Fruit fly (Drosophila melanogaster) whole organism, embryonic: ENCODE results near the gene CG31344.
A peak's percentile ranks its signal among the peaks of the same experiment; 100 is the strongest.

Experiments used
- Aef1 ChIP-seq: fragments of 200-800 bp; sonication (Bioruptor generic); IDR thresholded peaks from 3 replicates; pipeline ENCODE4 v1.3.6; 2022; ENCODE audit warnings: missing biosample characterization, missing genetic modification characterization
- Atf-2 ChIP-seq: fragments of 200-800 bp; sonication (Bioruptor generic); optimal IDR thresholded peaks from 2 replicates; lab custom pipeline; 2016; ENCODE audit warnings: missing biosample characterization, missing genetic modification characterization
- B-H2 ChIP-seq: fragments of 200-800 bp; sonication (Bioruptor generic); optimal IDR thresholded peaks from 2 replicates; lab custom pipeline; 2018; ENCODE audit warnings: missing biosample characterization, mild to moderate bottlenecking, missing genetic modification characterization
- CG11504 ChIP-seq: fragments of 200-800 bp; sonication (Bioruptor generic); optimal IDR thresholded peaks from 3 replicates; lab custom pipeline; 2019; ENCODE audit warnings: missing biosample characterization, mild to moderate bottlenecking, missing genetic modification characterization, moderate library complexity
- CG12942 ChIP-seq: fragments of 200-800 bp; sonication (Bioruptor generic); optimal IDR thresholded peaks from 3 replicates; lab custom pipeline; 2016; ENCODE audit warnings: missing biosample characterization, missing genetic modification characterization
- CG13624 ChIP-seq: fragments of 200-800 bp; sonication (Bioruptor generic); optimal IDR thresholded peaks from 2 replicates; lab custom pipeline; 2016; ENCODE audit warnings: missing biosample characterization, missing genetic modification characterization
- CG14965 ChIP-seq: fragments of 200-800 bp; sonication (Bioruptor generic); optimal IDR thresholded peaks from 2 replicates; lab custom pipeline; 2016; ENCODE audit warnings: missing biosample characterization, missing genetic modification characterization, borderline replicate concordance
- CG15269 ChIP-seq: fragments of 200-800 bp; sonication (Bioruptor generic); optimal IDR thresholded peaks from 2 replicates; lab custom pipeline; 2018; ENCODE audit warnings: missing biosample characterization, mild to moderate bottlenecking, missing genetic modification characterization, moderate library complexity
- CG16815 ChIP-seq: fragments of 200-800 bp; sonication (Bioruptor generic); optimal IDR thresholded peaks from 3 replicates; lab custom pipeline; 2017; ENCODE audit warnings: missing biosample characterization, mild to moderate bottlenecking, missing genetic modification characterization
- CG17568 ChIP-seq: fragments of 200-800 bp; sonication (Bioruptor generic); optimal IDR thresholded peaks from 2 replicates; lab custom pipeline; 2018; ENCODE audit warnings: missing biosample characterization, mild to moderate bottlenecking, missing genetic modification characterization, moderate library complexity
- CG18262 ChIP-seq: fragments of 200-800 bp; optimal IDR thresholded peaks from 3 replicates; lab custom pipeline; 2019; ENCODE audit warnings: missing biosample characterization, mild to moderate bottlenecking, missing genetic modification characterization, moderate library complexity
- CG2712 ChIP-seq: fragments of 200-800 bp; optimal IDR thresholded peaks from 3 replicates; lab custom pipeline; 2019; ENCODE audit warnings: missing biosample characterization, mild to moderate bottlenecking, missing genetic modification characterization, moderate library complexity
- CG32767 ChIP-seq: fragments of 200-800 bp; sonication (Bioruptor generic); IDR thresholded peaks from 2 replicates; pipeline ENCODE4 v1.3.6; 2022; ENCODE audit warnings: missing biosample characterization, missing genetic modification characterization
- CG33557 ChIP-seq: fragments of 200-800 bp; sonication (Bioruptor generic); optimal IDR thresholded peaks from 2 replicates; lab custom pipeline; 2019; ENCODE audit warnings: missing biosample characterization, mild to moderate bottlenecking, missing genetic modification characterization, moderate library complexity
- CG3995 ChIP-seq: fragments of 200-800 bp; sonication (Bioruptor generic); optimal IDR thresholded peaks from 3 replicates; lab custom pipeline; 2016; ENCODE audit warnings: missing biosample characterization, missing genetic modification characterization
- CG6654 ChIP-seq: fragments of 200-800 bp; sonication (Bioruptor generic); optimal IDR thresholded peaks from 2 replicates; lab custom pipeline; 2017; ENCODE audit warnings: missing biosample characterization, mild to moderate bottlenecking, missing genetic modification characterization
- CG6854 ChIP-seq: fragments of 200-800 bp; sonication (Bioruptor generic); optimal IDR thresholded peaks from 3 replicates; lab custom pipeline; 2017; ENCODE audit warnings: missing biosample characterization, mild to moderate bottlenecking, missing genetic modification characterization
- CG7745 ChIP-seq: fragments of 200-800 bp; sonication (Bioruptor generic); optimal IDR thresholded peaks from 2 replicates; lab custom pipeline; 2018; ENCODE audit warnings: missing biosample characterization, mild to moderate bottlenecking, missing genetic modification characterization, moderate library complexity
- CG9797 ChIP-seq: fragments of 200-800 bp; sonication (Bioruptor generic); optimal IDR thresholded peaks from 3 replicates; lab custom pipeline; 2018; ENCODE audit warnings: missing biosample characterization, mild to moderate bottlenecking, missing genetic modification characterization
- CHES-1-like ChIP-seq: fragments of 200-800 bp; sonication (Bioruptor generic); optimal IDR thresholded peaks from 2 replicates; lab custom pipeline; 2016; ENCODE audit warnings: missing biosample characterization, missing genetic modification characterization
- D19A ChIP-seq: fragments of 200-800 bp; optimal IDR thresholded peaks from 3 replicates; lab custom pipeline; 2019; ENCODE audit warnings: missing biosample characterization, mild to moderate bottlenecking, missing genetic modification characterization, moderate library complexity
- Doc3 ChIP-seq: fragments of 200-800 bp; sonication (Bioruptor generic); IDR thresholded peaks from 3 replicates; pipeline ENCODE4 v1.3.6; 2022; ENCODE audit warnings: missing biosample characterization, missing genetic modification characterization; ENCODE audit not compliant: partially characterized antibody
- Dp ChIP-seq: fragments of 200-800 bp; sonication (Bioruptor generic); optimal IDR thresholded peaks from 2 replicates; lab custom pipeline; 2018; ENCODE audit warnings: missing biosample characterization, mild to moderate bottlenecking, missing genetic modification characterization, moderate library complexity
- Elba2 ChIP-seq: fragments of 200-800 bp; sonication (Bioruptor generic); optimal IDR thresholded peaks from 3 replicates; lab custom pipeline; 2016; ENCODE audit warnings: missing biosample characterization, missing genetic modification characterization
- H2.0 ChIP-seq: fragments of 200-800 bp; sonication (Bioruptor generic); IDR thresholded peaks from 2 replicates; pipeline ENCODE4 v1.3.6; 2022; ENCODE audit warnings: missing biosample characterization, missing genetic modification characterization
- Lhr ChIP-seq: fragments of 200-800 bp; sonication (Bioruptor generic); optimal IDR thresholded peaks from 3 replicates; lab custom pipeline; 2017; ENCODE audit warnings: mild to moderate bottlenecking, missing biosample characterization, missing genetic modification reagents, missing genetic modification characterization
- NC2α ChIP-seq: fragments of 200-800 bp; sonication (Bioruptor generic); optimal IDR thresholded peaks from 2 replicates; lab custom pipeline; 2016; ENCODE audit warnings: missing biosample characterization, missing genetic modification characterization
- NfI ChIP-seq: fragments of 200-800 bp; sonication (Bioruptor generic); optimal IDR thresholded peaks from 3 replicates; lab custom pipeline; 2018; ENCODE audit warnings: missing biosample characterization, mild to moderate bottlenecking, missing genetic modification characterization, moderate library complexity
- Oaz ChIP-seq: fragments of 200-800 bp; sonication (Bioruptor generic); IDR thresholded peaks from 2 replicates; pipeline ENCODE4 v1.3.6; 2022; ENCODE audit warnings: missing biosample characterization, missing genetic modification characterization
- PHDP ChIP-seq: fragments of 200-800 bp; sonication (Bioruptor generic); optimal IDR thresholded peaks from 3 replicates; lab custom pipeline; 2018; ENCODE audit warnings: missing biosample characterization, mild to moderate bottlenecking, missing genetic modification characterization, moderate library complexity
- Side ChIP-seq: fragments of 200-800 bp; sonication (Bioruptor generic); optimal IDR thresholded peaks from 2 replicates; lab custom pipeline; 2016; ENCODE audit warnings: missing biosample characterization, missing genetic modification characterization
- Sry-δ ChIP-seq: fragments of 200-800 bp; sonication (Bioruptor generic); optimal IDR thresholded peaks from 2 replicates; lab custom pipeline; 2016; ENCODE audit warnings: missing biosample characterization, missing genetic modification characterization
- ab ChIP-seq: fragments of 200-800 bp; sonication (Bioruptor generic); optimal IDR thresholded peaks from 2 replicates; lab custom pipeline; 2016; ENCODE audit warnings: missing biosample characterization, missing genetic modification characterization
- cato ChIP-seq: fragments of 200-800 bp; sonication (Bioruptor generic); optimal IDR thresholded peaks from 2 replicates; lab custom pipeline; 2016; ENCODE audit warnings: missing biosample characterization, missing genetic modification characterization, borderline replicate concordance
- cg ChIP-seq: fragments of 200-800 bp; sonication (Bioruptor generic); optimal IDR thresholded peaks from 3 replicates; lab custom pipeline; 2019; ENCODE audit warnings: missing biosample characterization, mild to moderate bottlenecking, missing genetic modification characterization, moderate library complexity
- corto ChIP-seq: fragments of 200-800 bp; sonication (Bioruptor generic); optimal IDR thresholded peaks from 2 replicates; lab custom pipeline; 2016; ENCODE audit warnings: missing biosample characterization, mild to moderate bottlenecking, missing genetic modification characterization, moderate library complexity
- ftz-f1 ChIP-seq: fragments of 200-800 bp; sonication (Bioruptor generic); optimal IDR thresholded peaks from 2 replicates; lab custom pipeline; 2016; ENCODE audit warnings: missing biosample characterization, missing genetic modification characterization
- fu2 ChIP-seq: fragments of 200-800 bp; sonication (Bioruptor generic); optimal IDR thresholded peaks from 2 replicates; lab custom pipeline; 2016; ENCODE audit warnings: missing biosample characterization, missing genetic modification characterization
- hbn ChIP-seq: fragments of 200-800 bp; sonication (Bioruptor generic); IDR thresholded peaks from 2 replicates; pipeline ENCODE4 v1.3.6; 2022; ENCODE audit warnings: missing biosample characterization, missing genetic modification characterization; ENCODE audit not compliant: partially characterized antibody
- ken ChIP-seq: fragments of 200-800 bp; sonication (Bioruptor generic); IDR thresholded peaks from 3 replicates; pipeline ENCODE4 v1.3.6; 2022; ENCODE audit warnings: missing biosample characterization, missing genetic modification characterization
- nmo ChIP-seq: fragments of 200-800 bp; sonication (Bioruptor generic); optimal IDR thresholded peaks from 2 replicates; lab custom pipeline; 2018; ENCODE audit warnings: missing biosample characterization, mild to moderate bottlenecking, missing genetic modification characterization, moderate library complexity
- otp ChIP-seq: fragments of 200-800 bp; sonication (Bioruptor generic); IDR thresholded peaks from 3 replicates; pipeline ENCODE4, ENCODE4 v1.3.6; 2022; ENCODE audit warnings: missing biosample characterization, missing genetic modification characterization
- phol ChIP-seq: fragments of 200-800 bp; sonication (Bioruptor generic); optimal IDR thresholded peaks from 3 replicates; lab custom pipeline; 2018; ENCODE audit warnings: missing biosample characterization, mild to moderate bottlenecking, missing genetic modification characterization, moderate library complexity
- sim ChIP-seq: fragments of 200-800 bp; sonication (Bioruptor generic); IDR thresholded peaks from 2 replicates; pipeline ENCODE4 v1.3.6; 2022; ENCODE audit warnings: missing biosample characterization, missing genetic modification characterization
- sima ChIP-seq: fragments of 200-800 bp; sonication (Bioruptor generic); optimal IDR thresholded peaks from 2 replicates; lab custom pipeline; 2016; ENCODE audit warnings: missing biosample characterization, missing genetic modification characterization
- slp2 ChIP-seq: fragments of 200-800 bp; sonication (Bioruptor generic); optimal IDR thresholded peaks from 2 replicates; lab custom pipeline; 2016; ENCODE audit warnings: missing biosample characterization, missing genetic modification characterization
- sob ChIP-seq: fragments of 200-800 bp; sonication (Bioruptor generic); IDR thresholded peaks from 2 replicates; pipeline ENCODE4 v1.3.6; 2022; ENCODE audit warnings: missing biosample characterization, missing genetic modification characterization
- sqz ChIP-seq: fragments of 200-800 bp; sonication (Bioruptor generic); optimal IDR thresholded peaks from 3 replicates; lab custom pipeline; 2018; ENCODE audit warnings: missing biosample characterization, mild to moderate bottlenecking, missing genetic modification characterization
- tna ChIP-seq: fragments of 200-800 bp; sonication (Bioruptor generic); IDR thresholded peaks from 2 replicates; pipeline ENCODE4 v1.3.6; 2022; ENCODE audit warnings: missing biosample characterization, missing genetic modification characterization; ENCODE audit not compliant: partially characterized antibody
- trem ChIP-seq: fragments of 200-800 bp; optimal IDR thresholded peaks from 3 replicates; lab custom pipeline; 2019; ENCODE audit warnings: missing biosample characterization, mild to moderate bottlenecking, missing genetic modification characterization, moderate library complexity
- vfl ChIP-seq: fragments of 200-800 bp; sonication (Bioruptor generic); optimal IDR thresholded peaks from 2 replicates; lab custom pipeline; 2016; ENCODE audit warnings: missing biosample characterization, missing genetic modification characterization
- wor ChIP-seq: fragments of 200-800 bp; sonication (Bioruptor generic); IDR thresholded peaks from 2 replicates; pipeline ENCODE4 v1.3.6; 2022; ENCODE audit warnings: missing biosample characterization, missing genetic modification characterization
- zfh2 ChIP-seq: fragments of 200-800 bp; sonication (Bioruptor generic); optimal IDR thresholded peaks from 2 replicates; lab custom pipeline; 2016; ENCODE audit warnings: missing biosample characterization, missing genetic modification characterization

Gene CG31344

dm6 chr3R:15250454-15250853 is 25.3 kb upstream of the CG31344 start (continued):
- no peak for TF ChIP-seq Lhr
- no peak for TF ChIP-seq nmo
- TF ChIP-seq cato (GFP tag; lab: Kevin White, UChicago): no peak
- TF ChIP-seq CG15269: no peak
- TF ChIP-seq vfl: no peak
- TF ChIP-seq B-H2 (GFP tag; lab: Kevin White, UChicago): no peak
- no peak for TF ChIP-seq Doc3 (GFP tag; lab: Robert Waterston, UW)
- no peak for TF ChIP-seq CG3995 (GFP tag; lab: Kevin White, UChicago)
- TF ChIP-seq D19A (tag; lab: Kevin White, UChicago): no peak
- TF ChIP-seq corto: no peak
- peak; percentile 52; the same call in 1 of the 2 replicates for TF ChIP-seq CG32767
- TF ChIP-seq CG16815 (GFP tag; lab: Kevin White, UChicago): peak; percentile 28
- peak; percentile 66; the same call in 2 of the 3 replicates for TF ChIP-seq Aef1 (GFP tag; lab: Robert Waterston, UW)
- TF ChIP-seq slp2 (GFP tag; lab: Kevin White, UChicago): no peak
- TF ChIP-seq zfh2 (GFP tag; lab: Kevin White, UChicago): peak; percentile 32
- no peak for TF ChIP-seq CHES-1-like (GFP tag; lab: Kevin White, UChicago)
- TF ChIP-seq Atf-2 (GFP tag; lab: Kevin White, UChicago): no peak
- no peak for TF ChIP-seq ab (GFP tag; lab: Kevin White, UChicago)
- no peak for TF ChIP-seq tna (GFP tag; lab: Robert Waterston, UW)
- TF ChIP-seq ken (GFP tag; lab: Robert Waterston, UW): peak; percentile 65; the same call in 1 of the 3 replicates
- TF ChIP-seq PHDP (tag; lab: Kevin White, UChicago): no peak
- TF ChIP-seq Elba2 (GFP tag; lab: Kevin White, UChicago): no peak
- no peak for TF ChIP-seq Side
- TF ChIP-seq NfI: peak; percentile 74
- TF ChIP-seq cg (GFP tag; lab: Kevin White, UChicago): no peak
- TF ChIP-seq phol (tag; lab: Kevin White, UChicago): peak; percentile 31
- TF ChIP-seq NC2α: no peak
- TF ChIP-seq CG17568 (GFP tag; lab: Kevin White, UChicago): no peak
- TF ChIP-seq otp (GFP tag; lab: Robert Waterston, UW): no peak
- no peak for TF ChIP-seq hbn (GFP tag; lab: Robert Waterston, UW)
- peak; percentile 11 for TF ChIP-seq CG12942 (GFP tag; lab: Kevin White, UChicago)
- TF ChIP-seq trem: no peak
- TF ChIP-seq fu2 (GFP tag; lab: Kevin White, UChicago): no peak
- TF ChIP-seq Oaz: 0 out of 2 replicates have a peak, but pooled peaks have one; percentile 21
- TF ChIP-seq CG9797 (GFP tag; lab: Kevin White, UChicago): no peak
- peak; percentile 44; the same call in 1 of the 2 replicates for TF ChIP-seq wor
- TF ChIP-seq sim (GFP tag; lab: Robert Waterston, UW): no peak
- TF ChIP-seq Sry-δ: no peak

dm6 chr3R:15249735-15250134 is 24.6 kb upstream of the CG31344 start, which contains the start of gene CG42404:
Gene CG42404, plus strand, starts transcription at chr3R:15250094.
- TF ChIP-seq CG6854 (no peak), CG18262 (tag; lab: Kevin White, UChicago) (no peak), CG7745 (tag; lab: Kevin White, UChicago) (no peak), ftz-f1 (GFP tag; lab: Kevin White, UChicago) (no peak), CG14965 (GFP tag; lab: Kevin White, UChicago) (no peak), CG2712 (peak; percentile 7), D19A (tag; lab: Kevin White, UChicago) (no peak), sqz (GFP tag; lab: Kevin White, UChicago) (no peak), CG13624 (no peak), CG6654 (GFP tag; lab: Kevin White, UChicago) (no peak), Dp (GFP tag; lab: Kevin White, UChicago) (peak; percentile 6), H2.0 (GFP tag; lab: Robert Waterston, UW) (no peak), CG11504 (tag; lab: Kevin White, UChicago) (no peak), sima (GFP tag; lab: Kevin White, UChicago) (no peak), sob (GFP tag; lab: Robert Waterston, UW) (no peak), CG33557 (GFP tag; lab: Kevin White, UChicago) (no peak)
